Fruit fly (Drosophila melanogaster) whole organism, pupa: Measurements from ENCODE around the gene MED15.

Experiments
- CG10348 ChIP-seq: fragments of 200-800 bp; sonication (Bioruptor generic); IDR thresholded peaks from 2 replicates; pipeline ENCODE4 v1.3.6; 2022; ENCODE audit warnings: missing biosample characterization, missing genetic modification characterization
- CG12605 ChIP-seq: fragments of 200-800 bp; sonication (Bioruptor generic); IDR thresholded peaks from 2 replicates; pipeline ENCODE4 v1.3.6; 2022; ENCODE audit warnings: missing biosample characterization, missing genetic modification characterization
- CG13204 ChIP-seq: fragments of 200-800 bp; sonication (Bioruptor generic); optimal IDR thresholded peaks from 2 replicates; lab custom pipeline; 2018; ENCODE audit warnings: missing biosample characterization, mild to moderate bottlenecking, missing genetic modification characterization, moderate library complexity
- CG14655 ChIP-seq: fragments of 200-800 bp; sonication (Bioruptor generic); optimal IDR thresholded peaks from 3 replicates; lab custom pipeline; 2017; ENCODE audit warnings: mild to moderate bottlenecking, missing biosample characterization, missing genetic modification reagents, missing genetic modification characterization
- CG15710 ChIP-seq: fragments of 200-800 bp; sonication (Bioruptor generic); optimal IDR thresholded peaks from 2 replicates; lab custom pipeline; 2018; ENCODE audit warnings: missing biosample characterization, mild to moderate bottlenecking, missing genetic modification characterization, moderate library complexity
- CG17806 ChIP-seq: fragments of 200-800 bp; sonication (Bioruptor generic); optimal IDR thresholded peaks from 2 replicates; lab custom pipeline; 2018; ENCODE audit warnings: missing biosample characterization, mild to moderate bottlenecking, missing genetic modification characterization, moderate library complexity
- CG32121 ChIP-seq: fragments of 200-800 bp; sonication (Bioruptor generic); IDR thresholded peaks from 2 replicates; pipeline ENCODE4 v1.3.6; 2022; ENCODE audit warnings: missing biosample characterization, missing genetic modification characterization
- CG34367 ChIP-seq: fragments of 200-800 bp; sonication (Bioruptor generic); optimal IDR thresholded peaks from 2 replicates; lab custom pipeline; 2018; ENCODE audit warnings: missing biosample characterization, mild to moderate bottlenecking, missing genetic modification characterization
- CG4496 ChIP-seq: fragments of 200-800 bp; sonication (Bioruptor generic); IDR thresholded peaks from 3 replicates; pipeline ENCODE4 v1.3.6; 2022; ENCODE audit warnings: missing biosample characterization, missing genetic modification characterization
- CG8159 ChIP-seq: fragments of 200-800 bp; sonication (Bioruptor generic); optimal IDR thresholded peaks from 3 replicates; lab custom pipeline; 2018; ENCODE audit warnings: missing biosample characterization, mild to moderate bottlenecking, missing genetic modification characterization, moderate library complexity
- CG8301 ChIP-seq: fragments of 200-800 bp; sonication (Bioruptor generic); optimal IDR thresholded peaks from 2 replicates; lab custom pipeline; 2018; ENCODE audit warnings: missing biosample characterization, mild to moderate bottlenecking, missing genetic modification characterization
- CG9948 ChIP-seq: fragments of 200-800 bp; sonication (Bioruptor generic); optimal IDR thresholded peaks from 2 replicates; lab custom pipeline; 2018; ENCODE audit warnings: missing biosample characterization, mild to moderate bottlenecking, missing genetic modification characterization, moderate library complexity
- D1 ChIP-seq: fragments of 200-800 bp; sonication (Bioruptor generic); optimal IDR thresholded peaks from 2 replicates; lab custom pipeline; 2018; ENCODE audit warnings: missing biosample characterization, mild to moderate bottlenecking, missing genetic modification characterization, moderate library complexity
- EcR ChIP-seq: fragments of 200-800 bp; sonication (Bioruptor generic); optimal IDR thresholded peaks from 3 replicates; lab custom pipeline; 2019; ENCODE audit warnings: missing biosample characterization, missing genetic modification characterization, mild to moderate bottlenecking, moderate library complexity, missing genetic modification reagents
- Ets98B ChIP-seq: fragments of 200-800 bp; sonication (Bioruptor generic); IDR thresholded peaks from 2 replicates; pipeline ENCODE4 v1.3.6; 2022; ENCODE audit warnings: missing biosample characterization, missing genetic modification characterization
- Pif1A ChIP-seq: fragments of 200-800 bp; sonication (Bioruptor generic); optimal IDR thresholded peaks from 3 replicates; lab custom pipeline; 2016; ENCODE audit warnings: missing biosample characterization, missing genetic modification characterization
- Pif1B ChIP-seq: fragments of 200-800 bp; sonication (Bioruptor generic); optimal IDR thresholded peaks from 3 replicates; lab custom pipeline; 2016; ENCODE audit warnings: missing biosample characterization, missing genetic modification characterization
- Snoo ChIP-seq: fragments of 200-800 bp; sonication (Bioruptor generic); optimal IDR thresholded peaks from 3 replicates; lab custom pipeline; 2017; ENCODE audit warnings: missing biosample characterization, mild to moderate bottlenecking, missing genetic modification characterization, inconsistent platforms
- fd96Ca ChIP-seq: fragments of 200-800 bp; sonication (Bioruptor generic); IDR thresholded peaks from 3 replicates; pipeline ENCODE4 v1.3.6; 2022; ENCODE audit warnings: missing biosample characterization, missing genetic modification characterization
- gl ChIP-seq: fragments of 200-800 bp; sonication (Bioruptor generic); optimal IDR thresholded peaks from 2 replicates; lab custom pipeline; 2018; ENCODE audit warnings: missing biosample characterization, mild to moderate bottlenecking, missing genetic modification characterization
- rn ChIP-seq: fragments of 200-800 bp; sonication (Bioruptor generic); IDR thresholded peaks from 2 replicates; pipeline ENCODE4 v1.3.6; 2022; ENCODE audit warnings: missing biosample characterization, missing genetic modification characterization

MED15 gene

DNA sequence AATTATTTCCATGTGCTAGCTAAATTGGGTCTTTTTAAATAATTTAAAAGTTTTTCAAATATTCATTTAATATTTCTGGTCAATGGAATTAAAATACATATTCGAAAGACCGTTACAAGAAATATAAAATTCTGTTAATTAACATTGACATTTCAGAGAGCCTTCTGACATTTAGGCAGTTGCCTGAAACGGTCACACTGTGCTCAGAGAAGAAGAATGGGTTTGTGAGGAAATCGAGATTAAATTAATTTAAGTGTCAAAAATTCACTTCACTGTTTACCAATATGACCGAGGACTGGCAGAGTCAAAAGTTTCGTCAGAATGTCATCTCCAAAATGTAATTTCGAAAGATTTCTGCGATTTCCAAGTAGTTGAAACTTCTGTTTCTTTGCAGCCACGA lies at the start of gene MED15:
TSS of gene MED15 (plus strand) at position 185 of the 400 bp plus-strand sequence.
- TF ChIP-seq CG13204 (GFP tag; lab: Kevin White, UChicago), result no peak
- no peak for TF ChIP-seq gl (tag; lab: Kevin White, UChicago)
- TF ChIP-seq CG9948 (tag; lab: Kevin White, UChicago), result no peak
- TF ChIP-seq Ets98B (GFP tag; lab: Robert Waterston, UW), result no peak
- TF ChIP-seq Pif1B (GFP tag; lab: Kevin White, UChicago), result no peak
- no peak for TF ChIP-seq D1 (tag; lab: Kevin White, UChicago)

DNA sequence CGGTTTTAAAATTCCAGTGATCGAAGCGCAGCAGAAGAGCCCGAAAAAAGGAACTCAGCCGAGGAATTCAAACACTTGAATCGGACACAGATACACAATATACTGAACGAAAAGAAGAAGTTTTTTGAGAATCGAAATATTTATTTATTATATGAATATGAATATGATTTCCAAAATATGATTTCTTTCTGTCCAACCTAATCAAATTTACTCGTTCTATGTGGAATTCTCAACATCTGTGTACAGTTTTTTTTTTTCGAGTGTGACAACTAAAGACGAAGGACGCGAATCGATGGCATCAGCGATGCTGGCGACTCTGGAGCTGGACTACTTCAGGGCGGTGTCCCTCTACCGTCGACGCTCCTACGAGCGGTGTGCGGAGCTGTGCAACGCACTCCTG lies 49.7 kb upstream of the MED15 start:
- TF ChIP-seq CG32121 (GFP tag; lab: Robert Waterston, UW) (no peak), EcR (GFP tag; lab: Kevin White, UChicago) (no peak), CG14655 (GFP tag; lab: Kevin White, UChicago) (peak; percentile 72), gl (tag; lab: Kevin White, UChicago) (no peak), CG4496 (GFP tag; lab: Robert Waterston, UW) (peak; percentile 29; the same call in 1 of the 3 replicates), CG8159 (peak; percentile 45), CG10348 (GFP tag; lab: Robert Waterston, UW) (no peak), Pif1A (GFP tag; lab: Kevin White, UChicago) (peak; percentile 64), CG34367 (tag; lab: Kevin White, UChicago) (peak; percentile 14), Pif1B (GFP tag; lab: Kevin White, UChicago) (peak; percentile 52), CG12605 (GFP tag; lab: Robert Waterston, UW) (no peak), CG13204 (GFP tag; lab: Kevin White, UChicago) (no peak), rn (GFP tag; lab: Robert Waterston, UW) (no peak), Ets98B (GFP tag; lab: Robert Waterston, UW) (no peak), CG15710 (tag; lab: Kevin White, UChicago) (peak; percentile 45), D1 (tag; lab: Kevin White, UChicago) (no peak), fd96Ca (GFP tag; lab: Robert Waterston, UW) (no peak), CG17806 (tag; lab: Kevin White, UChicago) (peak; percentile 56), Snoo (tag; lab: Kevin White, UChicago) (peak; percentile 78), CG8301 (tag; lab: Kevin White, UChicago) (peak; percentile 51), CG9948 (tag; lab: Kevin White, UChicago) (peak; percentile 61)

DNA sequence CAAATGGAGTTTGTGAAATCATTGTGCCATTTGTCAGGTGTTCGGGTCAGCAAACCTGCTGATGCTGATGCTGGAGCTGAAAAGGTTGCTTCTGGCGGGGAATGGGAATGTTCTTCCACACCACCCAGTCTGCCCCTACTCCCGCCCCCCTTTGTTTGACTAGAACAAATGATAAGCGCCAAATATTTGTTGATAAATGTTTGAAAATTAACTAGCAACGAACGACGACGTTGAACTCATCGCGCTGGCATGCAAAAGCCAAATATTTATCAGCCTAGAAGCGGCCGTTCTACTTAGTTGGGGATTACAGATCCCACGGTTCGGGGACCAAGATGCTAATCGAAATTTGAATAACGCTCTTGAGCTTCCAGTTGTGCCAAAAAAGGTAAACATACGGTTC lies 47.3 kb upstream of the MED15 start:
- TF ChIP-seq CG4496 (GFP tag; lab: Robert Waterston, UW) (no peak), D1 (tag; lab: Kevin White, UChicago) (no peak), Ets98B (GFP tag; lab: Robert Waterston, UW) (no peak), EcR (GFP tag; lab: Kevin White, UChicago) (no peak), fd96Ca (GFP tag; lab: Robert Waterston, UW) (no peak), CG8301 (tag; lab: Kevin White, UChicago) (no peak)
- TF ChIP-seq, all 21 proteins: peak for 0

DNA sequence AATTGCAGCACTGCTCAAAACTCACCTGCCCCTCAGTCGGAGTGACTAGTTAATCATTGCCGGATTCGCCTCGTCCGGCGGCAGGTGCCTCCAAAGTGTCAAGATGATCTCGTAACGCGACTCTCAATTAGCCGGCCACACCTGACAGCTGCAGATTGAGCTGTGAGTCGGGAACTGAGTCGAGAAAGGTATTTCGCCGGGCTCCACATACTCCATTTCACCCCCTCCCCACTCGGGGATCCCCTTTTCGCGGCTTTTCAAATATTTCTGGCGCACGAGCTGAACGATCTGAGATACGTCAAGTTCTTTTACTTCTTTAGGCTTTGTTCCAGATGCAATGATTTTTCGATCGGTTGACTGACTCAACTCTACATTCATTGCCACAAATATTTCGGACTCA lies 46.4 kb upstream of the MED15 start:
- TF ChIP-seq CG10348 (GFP tag; lab: Robert Waterston, UW), result no peak
- TF ChIP-seq CG8159, result no peak
- TF ChIP-seq rn (GFP tag; lab: Robert Waterston, UW), result no peak
- no peak for TF ChIP-seq CG13204 (GFP tag; lab: Kevin White, UChicago)

DNA sequence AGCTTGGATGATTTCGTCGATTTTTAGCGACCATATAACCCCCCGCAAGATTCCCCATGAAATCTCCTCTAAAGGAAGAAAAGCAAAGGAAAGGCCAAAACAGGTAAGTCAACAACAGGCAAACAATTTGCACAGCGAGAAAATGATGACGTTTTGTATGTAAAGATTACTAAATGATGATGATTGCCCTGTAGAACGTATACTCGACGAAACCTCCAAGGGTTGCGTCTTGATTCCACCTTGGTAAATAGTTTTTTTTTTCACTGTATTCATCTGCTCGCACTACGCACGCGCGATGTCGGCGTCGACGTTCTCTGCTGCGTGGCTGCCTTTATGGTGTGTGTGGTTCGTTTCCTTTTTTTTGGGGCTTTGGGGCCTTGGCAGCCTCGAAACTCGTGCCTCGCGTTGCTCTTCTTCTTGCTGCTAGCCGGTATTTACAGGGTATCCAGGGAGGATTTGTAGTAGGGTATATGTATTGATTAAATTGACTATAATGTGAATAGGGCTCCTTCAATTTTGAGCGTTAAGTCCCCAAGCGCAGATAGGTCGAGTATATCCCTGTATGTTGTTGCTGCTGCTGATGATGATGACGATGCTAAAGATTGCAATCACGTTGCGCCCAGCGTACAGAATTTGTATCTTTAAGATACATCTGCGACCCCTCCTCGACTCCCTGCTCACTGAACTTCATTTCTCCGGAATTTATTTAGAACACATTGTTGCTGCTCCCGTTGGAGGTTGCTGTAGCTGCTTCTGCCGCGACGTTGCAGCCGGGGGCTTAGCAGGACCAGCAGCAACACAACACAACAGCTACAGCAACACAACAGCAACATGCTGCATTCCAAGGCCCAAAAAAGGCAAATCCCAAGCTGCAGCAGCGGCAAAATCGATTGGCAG lies 45.2 kb upstream of the MED15 start:
- TF ChIP-seq Pif1B (GFP tag; lab: Kevin White, UChicago), result peak; percentile 94
- peak; percentile 93 for TF ChIP-seq CG8301 (tag; lab: Kevin White, UChicago)
- peak; percentile 87 for TF ChIP-seq CG9948 (tag; lab: Kevin White, UChicago)
- TF ChIP-seq rn (GFP tag; lab: Robert Waterston, UW), result peak; percentile 91
- TF ChIP-seq CG15710 (tag; lab: Kevin White, UChicago), result peak; percentile 93
- peak; percentile 81 for TF ChIP-seq CG34367 (tag; lab: Kevin White, UChicago)
- peak; percentile 96 for TF ChIP-seq CG4496 (GFP tag; lab: Robert Waterston, UW)
- peak; percentile 91 for TF ChIP-seq Pif1A (GFP tag; lab: Kevin White, UChicago)
- TF ChIP-seq CG8159, result peak; percentile 90
- peak; percentile 77 for TF ChIP-seq D1 (tag; lab: Kevin White, UChicago)
- peak; percentile 90 for TF ChIP-seq CG17806 (tag; lab: Kevin White, UChicago)
- peak; percentile 98 for TF ChIP-seq fd96Ca (GFP tag; lab: Robert Waterston, UW)
- TF ChIP-seq gl (tag; lab: Kevin White, UChicago), result peak; percentile 90
- TF ChIP-seq CG32121 (GFP tag; lab: Robert Waterston, UW), result peak; percentile 93
- peak; percentile 69; the same call in 1 of the 2 replicates for TF ChIP-seq CG10348 (GFP tag; lab: Robert Waterston, UW)
- TF ChIP-seq CG14655 (GFP tag; lab: Kevin White, UChicago), result peak; percentile 93
- peak; percentile 79 for TF ChIP-seq EcR (GFP tag; lab: Kevin White, UChicago)
- peak; percentile 91 for TF ChIP-seq CG12605 (GFP tag; lab: Robert Waterston, UW)
- TF ChIP-seq CG13204 (GFP tag; lab: Kevin White, UChicago), result peak; percentile 88
- peak; percentile 89 for TF ChIP-seq Snoo (tag; lab: Kevin White, UChicago)
- TF ChIP-seq Ets98B (GFP tag; lab: Robert Waterston, UW), result peak; percentile 96
